Worm (Caenorhabditis elegans) whole organism, L3 larva: ENCODE measurements around the gene C04F6.7.

Experiments
- eor-1 ChIP-seq, 2 experiments: fragments of 150-350 bp; optimal IDR thresholded peaks; 2 replicates each; lab custom pipeline; 2014 to 2018; ENCODE audit warnings: missing biosample characterization in 2 of 2, missing genetic modification characterization in 2 of 2
- fkh-10 ChIP-seq: sonication (generic microtip); optimal IDR thresholded peaks from 2 replicates; lab custom pipeline; 2017; ENCODE audit warnings: missing biosample characterization, missing genetic modification reagents, missing genetic modification characterization
- mdl-1 ChIP-seq: fragments of 150-350 bp; optimal IDR thresholded peaks from 2 replicates; lab custom pipeline; 2014; ENCODE audit warnings: missing biosample characterization, missing genetic modification characterization
- nhr-23 ChIP-seq: fragments of 150-350 bp; optimal IDR thresholded peaks from 2 replicates; lab custom pipeline; 2014; ENCODE audit warnings: missing biosample characterization, missing genetic modification reagents, missing genetic modification characterization
- nhr-67 ChIP-seq: fragments of 150-350 bp; optimal IDR thresholded peaks from 2 replicates; lab custom pipeline; 2014; ENCODE audit warnings: missing biosample characterization, missing genetic modification characterization
- nhr-77 ChIP-seq: fragments of 150-350 bp; optimal IDR thresholded peaks from 2 replicates; lab custom pipeline; 2014; ENCODE audit warnings: missing biosample characterization, missing genetic modification characterization
- snpc-4 ChIP-seq: fragments of 150-350 bp; optimal IDR thresholded peaks from 2 replicates; lab custom pipeline; 2014; ENCODE audit warnings: missing biosample characterization, missing genetic modification characterization
- unc-39 ChIP-seq: sonication (generic microtip); optimal IDR thresholded peaks from 4 replicates; lab custom pipeline; 2017; ENCODE audit warnings: missing biosample characterization, missing genetic modification characterization
- unc-62 ChIP-seq: fragments of 150-350 bp; sonication (generic microtip); optimal IDR thresholded peaks from 4 replicates; lab custom pipeline; 2014; ENCODE audit warnings: missing biosample characterization, missing genetic modification reagents, missing genetic modification characterization
- ztf-11 ChIP-seq: fragments of 150-350 bp; optimal IDR thresholded peaks from 2 replicates; lab custom pipeline; 2014; ENCODE audit warnings: missing biosample characterization, missing genetic modification characterization
- ztf-4 ChIP-seq: fragments of 150-350 bp; optimal IDR thresholded peaks from 2 replicates; lab custom pipeline; 2014; ENCODE audit warnings: missing biosample characterization, missing genetic modification characterization

- TF ChIP-seq eor-1 (tag; optimal IDR thresholded peaks at IDR 0.05; lab: Kevin White, UChicago) (no peak), nhr-23 (tag; lab: Kevin White, UChicago) (no peak), snpc-4 (tag; lab: Kevin White, UChicago) (no peak), fkh-10 (GFP tag; lab: Kevin White, UChicago) (no peak), ztf-4 (tag; lab: Kevin White, UChicago) (no peak), nhr-77 (tag; lab: Kevin White, UChicago) (no peak), unc-62 (GFP tag; lab: Kevin White, UChicago) (no peak), unc-39 (tag; lab: Kevin White, UChicago) (no peak), mdl-1 (tag; lab: Kevin White, UChicago) (no peak), nhr-67 (tag; lab: Kevin White, UChicago) (no peak), ztf-11 (tag; lab: Kevin White, UChicago) (no peak)
Observed at ce11 chrX:3446011-3446410, 27.0 kb upstream of the C04F6.7 start, which contains the start of gene ZK813.1.
